Fruit fly (Drosophila melanogaster) whole organism, embryonic: Measurements from ENCODE around the gene Ptp99A.

ENCODE experiments used
- Blimp-1 ChIP-seq: fragments of 200-800 bp; sonication (Bioruptor generic); optimal IDR thresholded peaks from 3 replicates; lab custom pipeline; 2018; ENCODE audit warnings: missing biosample characterization, missing genetic modification characterization, mild to moderate bottlenecking, moderate library complexity, missing genetic modification reagents
- C15 ChIP-seq: fragments of 200-800 bp; sonication (Bioruptor generic); IDR thresholded peaks from 3 replicates; pipeline ENCODE4 v1.3.6; 2022; ENCODE audit warnings: missing biosample characterization, missing genetic modification characterization
- CG11504 ChIP-seq: fragments of 200-800 bp; sonication (Bioruptor generic); optimal IDR thresholded peaks from 3 replicates; lab custom pipeline; 2019; ENCODE audit warnings: missing biosample characterization, mild to moderate bottlenecking, missing genetic modification characterization, moderate library complexity
- CG12299 ChIP-seq: fragments of 200-800 bp; sonication (Bioruptor generic); optimal IDR thresholded peaks from 2 replicates; lab custom pipeline; 2018; ENCODE audit warnings: missing biosample characterization, mild to moderate bottlenecking, missing genetic modification characterization
- CG12391 ChIP-seq: fragments of 200-800 bp; sonication (Bioruptor generic); optimal IDR thresholded peaks from 3 replicates; lab custom pipeline; 2018; ENCODE audit warnings: missing biosample characterization, mild to moderate bottlenecking, missing genetic modification characterization, moderate library complexity
- CG18619 ChIP-seq: fragments of 200-800 bp; sonication (Bioruptor generic); optimal IDR thresholded peaks from 3 replicates; lab custom pipeline; 2017; ENCODE audit warnings: missing biosample characterization, mild to moderate bottlenecking, missing genetic modification characterization
- CG3065 ChIP-seq: fragments of 200-800 bp; sonication (Bioruptor generic); optimal IDR thresholded peaks from 2 replicates; lab custom pipeline; 2016; ENCODE audit warnings: missing biosample characterization, missing genetic modification characterization
- CG31441 ChIP-seq: fragments of 200-800 bp; sonication (Bioruptor generic); IDR thresholded peaks from 2 replicates; pipeline ENCODE4 v1.3.6; 2022; ENCODE audit warnings: missing biosample characterization, missing genetic modification characterization
- CG3163 ChIP-seq: fragments of 200-800 bp; sonication (Bioruptor generic); optimal IDR thresholded peaks from 3 replicates; lab custom pipeline; 2016; ENCODE audit warnings: missing biosample characterization, missing genetic modification characterization
- CG32532 ChIP-seq: fragments of 200-800 bp; sonication (Bioruptor generic); IDR thresholded peaks from 2 replicates; pipeline ENCODE4 v1.3.6; 2022; ENCODE audit warnings: missing biosample characterization, missing genetic modification characterization
- CG4707 ChIP-seq: fragments of 200-800 bp; sonication (Bioruptor generic); optimal IDR thresholded peaks from 2 replicates; lab custom pipeline; 2018; ENCODE audit warnings: missing biosample characterization, mild to moderate bottlenecking, missing genetic modification characterization, moderate library complexity
- CG5953 ChIP-seq: fragments of 200-800 bp; sonication (Bioruptor generic); IDR thresholded peaks from 2 replicates; pipeline ENCODE4 v1.3.6; 2022; ENCODE audit warnings: missing biosample characterization, missing genetic modification characterization
- CG6254 ChIP-seq: fragments of 200-800 bp; sonication (Bioruptor generic); optimal IDR thresholded peaks from 3 replicates; lab custom pipeline; 2017; ENCODE audit warnings: mild to moderate bottlenecking, missing biosample characterization, missing genetic modification reagents, missing genetic modification characterization
- CG6689 ChIP-seq: fragments of 200-800 bp; sonication (Bioruptor generic); IDR thresholded peaks from 2 replicates; pipeline ENCODE4 v1.3.6; 2022; ENCODE audit warnings: missing biosample characterization, missing genetic modification characterization
- CG7745 ChIP-seq: fragments of 200-800 bp; sonication (Bioruptor generic); optimal IDR thresholded peaks from 2 replicates; lab custom pipeline; 2018; ENCODE audit warnings: missing biosample characterization, mild to moderate bottlenecking, missing genetic modification characterization, moderate library complexity
- CG8359 ChIP-seq: fragments of 200-800 bp; sonication (Bioruptor generic); optimal IDR thresholded peaks from 2 replicates; lab custom pipeline; 2017; ENCODE audit warnings: missing biosample characterization, mild to moderate bottlenecking, missing genetic modification characterization, borderline replicate concordance
- CG9215 ChIP-seq: fragments of 200-800 bp; sonication (Bioruptor generic); IDR thresholded peaks from 2 replicates; pipeline ENCODE4 v1.3.6; 2022; ENCODE audit warnings: missing biosample characterization, missing genetic modification characterization
- CrebB ChIP-seq: fragments of 200-800 bp; sonication (Bioruptor generic); optimal IDR thresholded peaks from 3 replicates; lab custom pipeline; 2018; ENCODE audit warnings: missing biosample characterization, mild to moderate bottlenecking, missing genetic modification characterization
- D ChIP-seq, 2 experiments: fragments of 200-800 bp in 1 of 2; fragments of >200 bp in 1 of 2; sonication (Bioruptor generic) in 1 of 2; optimal IDR thresholded peaks; 2 replicates in 1 of 2; 3 replicates in 1 of 2; lab custom pipeline; 2017; ENCODE audit warnings: mild to moderate bottlenecking in 1 of 2, missing biosample characterization in 1 of 2, missing genetic modification characterization in 1 of 2, missing genetic modification reagents in 1 of 2
- Dad ChIP-seq: fragments of 200-800 bp; sonication (Bioruptor generic); optimal IDR thresholded peaks from 3 replicates; lab custom pipeline; 2016; ENCODE audit warnings: missing biosample characterization, missing genetic modification characterization
- Dfd ChIP-seq, 2 experiments: fragments of >200 bp; optimal IDR thresholded peaks; 2 replicates each; lab custom pipeline; 2017; ENCODE audit warnings: missing biosample characterization in 2 of 2, missing genetic modification characterization in 2 of 2
- Eip74EF ChIP-seq, 2 experiments: fragments of 200-800 bp in 1 of 2; fragments of >200 bp in 1 of 2; sonication (Bioruptor generic) in 1 of 2; optimal IDR thresholded peaks; 2 replicates each; lab custom pipeline; 2017 to 2019; ENCODE audit warnings: missing biosample characterization in 2 of 2, missing genetic modification characterization in 2 of 2, mild to moderate bottlenecking in 1 of 2, moderate library complexity in 1 of 2
- Ets65A ChIP-seq: fragments of 200-800 bp; sonication (Bioruptor generic); peaks from one replicate; lab custom pipeline; 2016; ENCODE audit warnings: missing biosample characterization, missing genetic modification characterization
- HLH4C ChIP-seq: fragments of 200-800 bp; sonication (Bioruptor generic); IDR thresholded peaks from 3 replicates; pipeline ENCODE4 v1.3.6; 2022; ENCODE audit warnings: missing biosample characterization, missing genetic modification characterization; ENCODE audit not compliant: partially characterized antibody
- Hr3 ChIP-seq: fragments of 200-800 bp; sonication (Bioruptor generic); optimal IDR thresholded peaks from 3 replicates; lab custom pipeline; 2016; ENCODE audit warnings: missing biosample characterization, missing genetic modification characterization
- Opbp ChIP-seq: fragments of 200-800 bp; sonication (Bioruptor generic); IDR thresholded peaks from 3 replicates; pipeline ENCODE4 v1.3.6; 2022; ENCODE audit warnings: missing biosample characterization, missing genetic modification characterization; ENCODE audit not compliant: partially characterized antibody
- PHDP ChIP-seq: fragments of 200-800 bp; sonication (Bioruptor generic); optimal IDR thresholded peaks from 3 replicates; lab custom pipeline; 2018; ENCODE audit warnings: missing biosample characterization, mild to moderate bottlenecking, missing genetic modification characterization, moderate library complexity
- Sox102F ChIP-seq: fragments of 200-800 bp; sonication (Bioruptor generic); optimal IDR thresholded peaks from 2 replicates; lab custom pipeline; 2018; ENCODE audit warnings: missing biosample characterization, mild to moderate bottlenecking, missing genetic modification characterization, moderate library complexity
- Xbp1 ChIP-seq: fragments of 200-800 bp; sonication (Bioruptor generic); optimal IDR thresholded peaks from 3 replicates; lab custom pipeline; 2016; ENCODE audit warnings: missing biosample characterization, mild to moderate bottlenecking, missing genetic modification characterization
- ap ChIP-seq: fragments of 200-800 bp; sonication (Bioruptor generic); IDR thresholded peaks from 2 replicates; pipeline ENCODE4 v1.3.6; 2022; ENCODE audit warnings: missing biosample characterization, missing genetic modification characterization
- ci ChIP-seq: fragments of 200-800 bp; sonication (Bioruptor generic); IDR thresholded peaks from 3 replicates; pipeline ENCODE4 v1.3.6; 2022; ENCODE audit warnings: missing biosample characterization, missing genetic modification characterization
- corto ChIP-seq: fragments of 200-800 bp; sonication (Bioruptor generic); optimal IDR thresholded peaks from 2 replicates; lab custom pipeline; 2016; ENCODE audit warnings: missing biosample characterization, mild to moderate bottlenecking, missing genetic modification characterization, moderate library complexity
- crp ChIP-seq, 2 experiments: fragments of 200-800 bp; sonication (Bioruptor generic); optimal IDR thresholded peaks; 2 replicates in 1 of 2; 3 replicates in 1 of 2; lab custom pipeline; 2017; ENCODE audit warnings: missing biosample characterization in 2 of 2, missing genetic modification characterization in 2 of 2, mild to moderate bottlenecking in 1 of 2, moderate library complexity in 1 of 2
- cwo ChIP-seq: fragments of 200-800 bp; sonication (Bioruptor generic); optimal IDR thresholded peaks from 3 replicates; lab custom pipeline; 2017; ENCODE audit warnings: missing biosample characterization, missing genetic modification characterization, mild to moderate bottlenecking, moderate library complexity, missing genetic modification reagents
- grau ChIP-seq: fragments of 200-800 bp; optimal IDR thresholded peaks from 3 replicates; lab custom pipeline; 2019; ENCODE audit warnings: missing biosample characterization, mild to moderate bottlenecking, missing genetic modification characterization, moderate library complexity
- gt ChIP-seq: fragments of 200-800 bp; sonication (Bioruptor generic); IDR thresholded peaks from 2 replicates; pipeline ENCODE4 v1.3.6; 2022; ENCODE audit warnings: missing biosample characterization, missing genetic modification characterization
- hb ChIP-seq: fragments of 200-800 bp; sonication (Bioruptor generic); IDR thresholded peaks from 3 replicates; pipeline ENCODE4 v1.3.6; 2022; ENCODE audit warnings: missing biosample characterization, missing genetic modification characterization; ENCODE audit not compliant: partially characterized antibody
- hth ChIP-seq: fragments of >200 bp; optimal IDR thresholded peaks from 2 replicates; lab custom pipeline; 2017; ENCODE audit warnings: inconsistent platforms
- luna ChIP-seq: fragments of 200-800 bp; sonication (Bioruptor generic); optimal IDR thresholded peaks from 2 replicates; lab custom pipeline; 2016; ENCODE audit warnings: missing biosample characterization, missing genetic modification characterization
- nerfin-1 ChIP-seq: fragments of 200-800 bp; sonication (Bioruptor generic); optimal IDR thresholded peaks from 3 replicates; lab custom pipeline; 2019; ENCODE audit warnings: missing biosample characterization, mild to moderate bottlenecking, missing genetic modification characterization, moderate library complexity
- onecut ChIP-seq: fragments of 200-800 bp; sonication (Bioruptor generic); IDR thresholded peaks from 2 replicates; pipeline ENCODE4 v1.3.6; 2022; ENCODE audit warnings: missing biosample characterization, missing genetic modification characterization
- pfk ChIP-seq: fragments of 200-800 bp; sonication (Bioruptor generic); optimal IDR thresholded peaks from 2 replicates; lab custom pipeline; 2018; ENCODE audit warnings: missing biosample characterization, mild to moderate bottlenecking, missing genetic modification characterization, moderate library complexity
- pros ChIP-seq: fragments of 200-800 bp; sonication (Bioruptor generic); optimal IDR thresholded peaks from 3 replicates; lab custom pipeline; 2019; ENCODE audit warnings: missing biosample characterization, mild to moderate bottlenecking, missing genetic modification characterization, moderate library complexity
- pzg ChIP-seq: fragments of 200-800 bp; sonication (Bioruptor generic); optimal IDR thresholded peaks from 3 replicates; lab custom pipeline; 2018; ENCODE audit warnings: missing biosample characterization, mild to moderate bottlenecking, missing genetic modification characterization, moderate library complexity
- ro ChIP-seq: fragments of 200-800 bp; sonication (Bioruptor generic); IDR thresholded peaks from 2 replicates; pipeline ENCODE4 v1.3.6; 2022; ENCODE audit warnings: missing biosample characterization, missing genetic modification characterization
- slp2 ChIP-seq: fragments of 200-800 bp; sonication (Bioruptor generic); optimal IDR thresholded peaks from 2 replicates; lab custom pipeline; 2016; ENCODE audit warnings: missing biosample characterization, missing genetic modification characterization
- sna ChIP-seq: fragments of 200-800 bp; sonication (Bioruptor generic); IDR thresholded peaks from 2 replicates; pipeline ENCODE4 v1.3.6; 2022; ENCODE audit warnings: missing biosample characterization, missing genetic modification characterization; ENCODE audit not compliant: partially characterized antibody
- so ChIP-seq: fragments of 200-800 bp; sonication (Bioruptor generic); IDR thresholded peaks from 3 replicates; pipeline ENCODE4 v1.3.6; 2022; ENCODE audit warnings: missing biosample characterization, missing genetic modification characterization
- vfl ChIP-seq: fragments of 200-800 bp; sonication (Bioruptor generic); optimal IDR thresholded peaks from 2 replicates; lab custom pipeline; 2016; ENCODE audit warnings: missing biosample characterization, missing genetic modification characterization

Gene Ptp99A

dm6 chr3R:29458689-29459136, 81.3 kb downstream of the Ptp99A start:
- TF ChIP-seq CG18619 (no peak), CG8359 (peak; percentile 17), so (GFP tag; lab: Robert Waterston, UW) (peak; percentile 12; the same call in 1 of the 3 replicates), corto (no peak), ap (0 out of 2 replicates have a peak, but pooled peaks have one; percentile 28), CG7745 (tag; lab: Kevin White, UChicago) (no peak), Hr3 (GFP tag; lab: Kevin White, UChicago) (peak; percentile 58), hth (lab: Kevin White, UChicago) (no peak), Dad (GFP tag; lab: Kevin White, UChicago) (peak; percentile 5), Sox102F (GFP tag; lab: Kevin White, UChicago) (peak; percentile 75), CG12299 (no peak), CG31441 (GFP tag; lab: Robert Waterston, UW) (peak; percentile 75), Xbp1 (peak; percentile 64), ro (GFP tag; lab: Robert Waterston, UW) (no peak), Dfd (GFP tag; optimal IDR thresholded peaks at IDR 0.05; lab: Kevin White, UChicago) (no peak), crp (GFP tag; optimal IDR thresholded peaks at IDR 0.05; lab: Kevin White, UChicago) (no peak), pros (no peak), Blimp-1 (GFP tag; lab: Kevin White, UChicago) (peak; percentile 63), HLH4C (GFP tag; lab: Robert Waterston, UW) (no peak), PHDP (tag; lab: Kevin White, UChicago) (peak; percentile 49), CG32532 (no peak), Eip74EF (GFP tag; optimal IDR thresholded peaks at IDR 0.05; lab: Kevin White, UChicago) (peak in 1 of 2 experiments; percentile 9), C15 (GFP tag; lab: Robert Waterston, UW) (no peak), pzg (no peak), sna (GFP tag; lab: Robert Waterston, UW) (no peak), Ets65A (GFP tag; lab: Kevin White, UChicago) (peak; percentile 91), CrebB (no peak), CG4707 (peak; percentile 43), hb (no peak), CG5953 (no peak), Opbp (GFP tag; lab: Robert Waterston, UW) (no peak), grau (tag; lab: Kevin White, UChicago) (peak; percentile 51), CG3065 (no peak), CG9215 (GFP tag; lab: Robert Waterston, UW) (no peak), luna (GFP tag; lab: Kevin White, UChicago) (no peak), gt (GFP tag; lab: Robert Waterston, UW) (no peak), ci (GFP tag; lab: Robert Waterston, UW) (peak; percentile 28; the same call in 1 of the 3 replicates), onecut (GFP tag; lab: Robert Waterston, UW) (no peak), D (optimal IDR thresholded peaks at IDR 0.05; lab: Kevin White, UChicago) (no peak), D (GFP tag; optimal IDR thresholded peaks at IDR 0.05; lab: Kevin White, UChicago) (peak; percentile 52), cwo (GFP tag; lab: Kevin White, UChicago) (no peak), CG6689 (GFP tag; lab: Robert Waterston, UW) (peak; percentile 22), CG12391 (tag; lab: Kevin White, UChicago) (peak; percentile 62), CG11504 (tag; lab: Kevin White, UChicago) (peak; percentile 53), CG3163 (GFP tag; lab: Kevin White, UChicago) (peak; percentile 1), nerfin-1 (tag; lab: Kevin White, UChicago) (peak; percentile 43), slp2 (GFP tag; lab: Kevin White, UChicago) (no peak), pfk (GFP tag; lab: Kevin White, UChicago) (no peak), CG6254 (GFP tag; lab: Kevin White, UChicago) (peak; percentile 41), vfl (no peak)
